Worm (Caenorhabditis elegans) whole organism, late embryonic: ENCODE measurements around the gene csn-6.

Experiments
- nhr-11 ChIP-seq: fragments of 150-350 bp; optimal IDR thresholded peaks from 2 replicates; lab custom pipeline; 2014; ENCODE audit warnings: missing biosample characterization, missing genetic modification characterization
- pat-9 ChIP-seq: fragments of 200-800 bp; sonication (Bioruptor generic); optimal IDR thresholded peaks from 2 replicates; lab custom pipeline; 2018; ENCODE audit warnings: mild to moderate bottlenecking, missing genetic modification characterization, moderate library complexity, missing compliant biosample characterization
- pha-4 ChIP-seq: fragments of 150-350 bp; optimal IDR thresholded peaks from 2 replicates; lab custom pipeline; 2018; ENCODE audit warnings: missing biosample characterization, missing genetic modification reagents, missing genetic modification characterization

- TF ChIP-seq pha-4 (tag; lab: Kevin White, UChicago) = no peak
- TF ChIP-seq pat-9 (tag; lab: Kevin White, UChicago) = no peak
- no peak for TF ChIP-seq nhr-11 (tag; lab: Kevin White, UChicago)
These were observed 14.7 kb downstream of the csn-6 start, which contains the start of gene fat-1 for ce11 chrIV:13315344-13315743.
